Fruit fly (Drosophila melanogaster): ENCODE data around the gene CG9356.

The CG9356 gene

dm6 chr3R:9399951-9400392 lies 4.1 kb downstream of the CG9356 start, which contains the start of gene CG34117 (continued):
- TF ChIP-seq CG11902 (GFP tag; optimal IDR thresholded peaks at IDR 0.05) (peak; percentile 44), spab (GFP tag; optimal IDR thresholded peaks at IDR 0.05) (peak; percentile 23), acj6 (GFP tag; optimal IDR thresholded peaks at IDR 0.05) (peak; percentile 76), topi (GFP tag; optimal IDR thresholded peaks at IDR 0.05) (peak; percentile 72), CG32006 (GFP tag; optimal IDR thresholded peaks at IDR 0.05) (peak; percentile 61), fd59A (GFP tag; optimal IDR thresholded peaks at IDR 0.05) (no peak), esn (GFP tag; optimal IDR thresholded peaks at IDR 0.05) (peak; percentile 86), CG6163 (GFP tag; IDR thresholded peaks at IDR 0.05) (peak; percentile 86), Ets96B (tag; optimal IDR thresholded peaks at IDR 0.05) (peak; percentile 71), Eip78C (GFP tag) (peak; percentile 83), Smox (GFP tag; optimal IDR thresholded peaks at IDR 0.05) (peak; percentile 75), Hr4 (GFP tag; optimal IDR thresholded peaks at IDR 0.05) (peak; percentile 76), eg (GFP tag; IDR thresholded peaks at IDR 0.05) (peak; percentile 82), vri (GFP tag; optimal IDR thresholded peaks at IDR 0.05) (peak; percentile 43), Hr39 (GFP tag; optimal IDR thresholded peaks at IDR 0.05) (peak; percentile 79), CG6276 (GFP tag; optimal IDR thresholded peaks at IDR 0.05) (no peak), Eip93F (GFP tag; optimal IDR thresholded peaks at IDR 0.05) (peak; percentile 40), CG15336 (GFP tag; IDR thresholded peaks at IDR 0.05) (peak; percentile 71), dsx (GFP tag; optimal IDR thresholded peaks at IDR 0.05; ENCODE audit: poor library complexity, severe bottlenecking) (peak; percentile 66), Sox15 (GFP tag; optimal IDR thresholded peaks at IDR 0.05) (peak; percentile 42), Gug (GFP tag; IDR thresholded peaks at IDR 0.05) (peak; percentile 61), CG10669 (GFP tag; optimal IDR thresholded peaks at IDR 0.05) (peak; percentile 74), CG10631 (GFP tag; optimal IDR thresholded peaks at IDR 0.05) (peak; percentile 75), ss (GFP tag; optimal IDR thresholded peaks at IDR 0.05) (peak; percentile 1 to 28), CG16779 (tag; optimal IDR thresholded peaks at IDR 0.05) (peak; percentile 18), dac (GFP tag; optimal IDR thresholded peaks at IDR 0.05) (no peak), salr (GFP tag; optimal IDR thresholded peaks at IDR 0.05) (peak; percentile 10 to 55), CG3032 (tag; optimal IDR thresholded peaks at IDR 0.05) (peak; percentile 67), CG3919 (GFP tag; optimal IDR thresholded peaks at IDR 0.05) (peak; percentile 78), CG1621 (tag; optimal IDR thresholded peaks at IDR 0.05) (peak; percentile 8), Blimp-1 (GFP tag; optimal IDR thresholded peaks at IDR 0.05) (peak; percentile 40), CG6808 (GFP tag; optimal IDR thresholded peaks at IDR 0.05) (peak; percentile 33), achi (GFP tag; optimal IDR thresholded peaks at IDR 0.05) (peak; percentile 72), net (GFP tag; optimal IDR thresholded peaks at IDR 0.05) (peak; percentile 74), Met (GFP tag; optimal IDR thresholded peaks at IDR 0.05) (peak; percentile 79), CG6792 (GFP tag; optimal IDR thresholded peaks at IDR 0.05) (peak; percentile 74)

DNA sequence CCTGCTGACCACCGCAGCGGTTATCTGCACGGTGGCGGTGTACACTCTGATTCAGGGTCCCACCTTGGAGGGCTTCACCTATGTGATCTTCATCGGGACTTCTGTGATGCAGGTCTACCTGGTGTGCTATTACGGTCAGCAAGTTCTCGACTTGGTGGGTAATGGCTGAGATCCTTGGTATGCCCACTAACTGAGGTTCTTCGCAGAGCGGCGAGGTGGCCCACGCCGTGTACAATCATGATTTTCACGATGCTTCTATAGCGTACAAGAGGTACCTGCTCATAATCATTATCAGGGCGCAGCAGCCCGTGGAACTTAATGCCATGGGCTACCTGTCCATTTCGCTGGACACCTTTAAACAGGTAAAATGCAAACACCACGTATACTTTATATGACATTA lies 5.0 kb downstream of the CG9356 start:
- TF ChIP-seq CG11902 (GFP tag; optimal IDR thresholded peaks at IDR 0.05), result no peak
- no peak for TF ChIP-seq CG6792 (GFP tag; optimal IDR thresholded peaks at IDR 0.05)
- TF ChIP-seq lz (GFP tag; optimal IDR thresholded peaks at IDR 0.05), result no peak

DNA sequence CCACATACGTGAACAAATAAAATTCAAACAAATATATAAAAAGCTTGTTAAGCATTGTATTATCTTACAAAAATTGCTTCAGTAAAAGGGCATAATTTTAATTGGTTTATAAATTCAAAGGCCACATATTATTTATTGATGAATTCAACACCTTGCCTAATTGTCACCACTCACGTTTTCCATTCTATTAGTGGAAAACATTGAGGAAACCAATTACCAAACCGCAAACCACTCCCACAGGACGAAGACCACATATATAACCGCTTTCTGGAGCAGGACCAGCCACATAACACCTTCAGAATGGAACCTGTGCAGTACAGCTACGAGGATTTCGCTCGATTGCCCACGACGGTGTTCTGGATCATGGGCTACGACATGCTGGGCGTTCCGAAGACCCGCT lies 6.2 kb downstream of the CG9356 start, which contains the start of gene Or85f:
TSS of gene Or85f (plus strand) at position 301 of the 400 bp plus-strand sequence.
- TF ChIP-seq dsx (GFP tag; optimal IDR thresholded peaks at IDR 0.05; ENCODE audit: poor library complexity, severe bottlenecking), result no peak
- no peak for TF ChIP-seq Hr38 (GFP tag; optimal IDR thresholded peaks at IDR 0.05)
- no peak for TF ChIP-seq OdsH (GFP tag; optimal IDR thresholded peaks at IDR 0.05)
- TF ChIP-seq fkh (GFP tag; optimal IDR thresholded peaks at IDR 0.05), result no peak
- no peak for TF ChIP-seq CG3032 (tag; optimal IDR thresholded peaks at IDR 0.05)
- TF ChIP-seq net (GFP tag; optimal IDR thresholded peaks at IDR 0.05), result no peak
- TF ChIP-seq lz (GFP tag; optimal IDR thresholded peaks at IDR 0.05), result no peak
- TF ChIP-seq CG9139 (GFP tag; optimal IDR thresholded peaks at IDR 0.05), result no peak
- no peak for TF ChIP-seq CG6808 (GFP tag; optimal IDR thresholded peaks at IDR 0.05)
- no peak for TF ChIP-seq Smox (GFP tag; optimal IDR thresholded peaks at IDR 0.05)
- TF ChIP-seq esn (GFP tag; optimal IDR thresholded peaks at IDR 0.05), result no peak
- TF ChIP-seq Hr4 (GFP tag; optimal IDR thresholded peaks at IDR 0.05), result no peak
- TF ChIP-seq acj6 (GFP tag; optimal IDR thresholded peaks at IDR 0.05), result no peak
- TF ChIP-seq CG15336 (GFP tag; IDR thresholded peaks at IDR 0.05), result no peak
- no peak for TF ChIP-seq topi (GFP tag; optimal IDR thresholded peaks at IDR 0.05)
- TF ChIP-seq CG16779 (tag; optimal IDR thresholded peaks at IDR 0.05), result no peak
- TF ChIP-seq cyc (GFP tag; optimal IDR thresholded peaks at IDR 0.05), result no peak
- no peak for TF ChIP-seq salr (GFP tag; optimal IDR thresholded peaks at IDR 0.05)
- TF ChIP-seq fd59A (GFP tag; optimal IDR thresholded peaks at IDR 0.05), result no peak
- no peak for TF ChIP-seq Eip93F (GFP tag; optimal IDR thresholded peaks at IDR 0.05)

All from whole organism, prepupa.